Worm (Caenorhabditis elegans) whole organism, midembryonic: ENCODE measurements around the gene C01G10.1.

Source experiments
- T22C8.4 ChIP-seq: fragments of 200-800 bp; sonication (Bioruptor generic); IDR thresholded peaks from 2 replicates; pipeline ENCODE4 v1.3.6; 2022; ENCODE audit warnings: missing genetic modification characterization, missing compliant biosample characterization
- flt-1 ChIP-seq: fragments of 200-800 bp; sonication (Bioruptor generic); IDR thresholded peaks from 2 replicates; pipeline ENCODE4 v1.3.6; 2022; ENCODE audit warnings: missing genetic modification characterization, missing compliant biosample characterization
- klf-2 ChIP-seq: fragments of 200-800 bp; sonication (Bioruptor generic); conservative IDR thresholded peaks from 2 replicates; pipeline ENCODE4 v1.3.6; 2022; ENCODE audit warnings: missing genetic modification reagents, missing genetic modification characterization, missing compliant biosample characterization
- med-1 ChIP-seq: sonication (generic microtip); optimal IDR thresholded peaks from 2 replicates; lab custom pipeline; 2017; ENCODE audit warnings: missing genetic modification characterization, mild to moderate bottlenecking, missing compliant biosample characterization, antibody characterized with exemption, missing genetic modification reagents; ENCODE audit not compliant: insufficient read depth
- ref-1 ChIP-seq: fragments of 200-800 bp; sonication (Bioruptor generic); conservative IDR thresholded peaks from 2 replicates; pipeline ENCODE4 v1.3.6; 2022; ENCODE audit warnings: missing genetic modification reagents, missing genetic modification characterization, missing compliant biosample characterization
- ztf-23 ChIP-seq: fragments of 200-800 bp; sonication (Bioruptor generic); IDR thresholded peaks from 2 replicates; pipeline ENCODE4 v1.3.6; 2022; ENCODE audit warnings: missing genetic modification reagents, missing genetic modification characterization, missing compliant biosample characterization

ce11 chrV:15094749-15095148, 4.8 kb upstream of the C01G10.1 start, which contains the start of gene srx-78:
- TF ChIP-seq ref-1 (no peak), ztf-23 (GFP tag; lab: Robert Waterston, UW) (no peak), med-1 (no peak), T22C8.4 (GFP tag; lab: Robert Waterston, UW) (no peak), flt-1 (GFP tag; lab: Robert Waterston, UW) (no peak), klf-2 (GFP tag; lab: Robert Waterston, UW) (no peak)
